Fruit fly (Drosophila melanogaster): ENCODE measurements around the gene CG14931.

CG14931 gene

dm6 chr2L:11808327-11808701 lies 20.2 kb downstream of the CG14931 start:
- TF ChIP-seq CTCF (optimal IDR thresholded peaks at IDR 0.05) (no peak), CG8478 (optimal IDR thresholded peaks at IDR 0.05) (no peak)

DNA sequence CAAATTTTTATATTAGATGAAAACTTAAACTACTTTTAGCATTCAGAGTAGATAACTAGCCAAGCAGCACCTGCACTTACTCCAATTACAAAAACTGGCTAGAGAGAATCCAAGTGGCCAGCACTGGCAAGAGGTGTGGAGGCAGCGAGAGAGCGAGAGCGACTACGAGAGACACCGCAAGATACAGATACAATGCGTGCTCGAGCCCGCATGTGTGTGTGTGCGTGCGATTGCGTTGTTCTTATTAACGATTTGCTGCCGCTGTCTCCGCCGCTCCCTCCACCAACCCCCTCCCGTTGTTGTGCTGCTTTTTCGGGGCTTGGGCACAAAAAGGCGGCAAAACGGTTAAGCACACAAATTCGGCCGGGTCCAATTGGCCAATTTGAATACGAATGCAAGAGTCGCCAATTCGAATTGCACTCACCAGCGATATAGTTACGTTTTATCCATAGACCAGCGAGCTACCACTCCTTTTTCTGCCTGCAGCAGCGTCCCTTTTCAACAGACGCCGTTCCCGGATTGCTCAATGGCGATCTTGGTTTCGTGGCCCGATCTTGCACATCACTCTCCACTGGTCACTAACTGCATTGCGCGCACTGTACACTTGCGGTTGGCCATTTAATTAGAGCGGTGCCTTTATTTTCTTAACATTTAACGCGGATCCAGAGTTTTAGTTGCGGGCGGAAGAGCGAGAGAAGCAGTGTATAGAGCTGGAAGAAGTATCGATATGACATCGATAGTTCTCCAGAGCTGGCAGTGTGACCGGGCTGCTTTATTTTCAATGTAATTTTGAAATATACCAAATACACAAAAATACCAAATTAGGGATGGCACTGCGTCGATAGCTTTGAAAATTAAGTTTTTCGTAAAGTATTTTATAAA lies 20.8 kb downstream of the CG14931 start, which contains the start of gene crol:
TSS of gene crol (minus strand) at position 737 of the 882 bp plus-strand sequence.
- TF ChIP-seq CTCF (optimal IDR thresholded peaks at IDR 0.05) (peak in 1 of 2 experiments; percentile 16), CG8478 (optimal IDR thresholded peaks at IDR 0.05) (no peak)

dm6 chr2L:11809823-11810222 lies 21.7 kb downstream of the CG14931 start:
- TF ChIP-seq CG8478 (optimal IDR thresholded peaks at IDR 0.05) (no peak), CTCF (optimal IDR thresholded peaks at IDR 0.05) (no peak)

- TF ChIP-seq CTCF (optimal IDR thresholded peaks at IDR 0.05) (no peak), CG8478 (optimal IDR thresholded peaks at IDR 0.05) (no peak)
These were observed 24.9 kb downstream of the CG14931 start for dm6 chr2L:11812781-11813664.

DNA sequence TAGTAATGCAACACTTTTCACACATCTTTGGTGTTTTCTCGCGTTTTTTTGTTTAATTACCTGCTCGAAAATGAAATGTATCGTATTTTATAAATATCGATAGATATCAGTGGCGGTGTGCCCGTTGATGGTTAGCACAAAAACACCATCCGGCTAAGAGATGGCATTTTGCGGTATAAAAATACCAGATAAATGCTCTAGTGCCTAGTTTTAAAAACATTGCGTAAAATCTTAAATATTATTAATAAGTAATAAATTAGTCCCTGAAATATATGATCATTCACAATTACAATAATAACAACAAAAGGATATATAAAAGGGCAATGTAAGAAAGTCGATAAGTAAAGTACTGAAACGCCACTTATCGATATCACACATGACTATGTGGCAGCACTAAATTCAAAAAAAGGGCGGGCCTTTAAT lies 25.5 kb downstream of the CG14931 start, which contains the start of gene CycY:
TSS of gene CycY (minus strand) at position 116 of the 423 bp plus-strand sequence.
- TF ChIP-seq CG8478 (optimal IDR thresholded peaks at IDR 0.05), result no peak
- no peak for TF ChIP-seq CTCF (optimal IDR thresholded peaks at IDR 0.05)

- TF ChIP-seq CG8478 (optimal IDR thresholded peaks at IDR 0.05), result no peak
- peak; percentile 92 to 96 for TF ChIP-seq CTCF (optimal IDR thresholded peaks at IDR 0.05)
These were observed 28.2 kb downstream of the CG14931 start for dm6 chr2L:11816376-11816775.

DNA sequence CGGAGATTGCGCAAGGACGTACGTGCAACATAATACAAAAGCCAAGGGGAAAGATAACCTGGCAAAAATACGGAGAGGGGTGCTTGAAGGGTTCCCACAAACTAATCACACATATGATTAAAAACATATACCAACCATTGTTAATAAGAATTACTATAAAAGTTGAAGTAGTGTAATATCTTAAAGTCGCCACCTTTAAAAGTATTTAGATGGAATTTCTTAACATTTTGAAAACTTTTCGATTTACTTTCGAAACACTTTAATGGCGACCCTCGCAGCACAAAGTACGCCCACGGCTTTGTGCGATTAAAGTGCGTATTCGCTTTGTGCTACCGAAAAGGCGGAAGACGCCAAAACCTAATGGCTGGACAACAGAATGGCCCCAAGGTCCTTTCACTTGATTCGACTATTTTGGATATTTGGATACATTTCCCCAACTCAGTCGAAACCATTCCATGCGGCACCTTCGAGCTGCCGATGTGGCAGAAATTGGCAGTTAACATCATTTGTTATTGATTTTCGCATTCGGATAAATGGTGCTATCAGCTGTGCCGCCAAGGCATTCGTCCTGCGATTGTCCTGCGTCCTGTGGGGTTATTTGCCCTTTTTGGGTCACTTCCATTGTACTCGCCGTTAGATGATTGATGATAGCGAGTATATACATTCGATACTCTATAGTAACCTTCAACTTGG lies 35.5 kb downstream of the CG14931 start:
- TF ChIP-seq CG8478 (optimal IDR thresholded peaks at IDR 0.05) (no peak), CTCF (optimal IDR thresholded peaks at IDR 0.05) (no peak)

DNA sequence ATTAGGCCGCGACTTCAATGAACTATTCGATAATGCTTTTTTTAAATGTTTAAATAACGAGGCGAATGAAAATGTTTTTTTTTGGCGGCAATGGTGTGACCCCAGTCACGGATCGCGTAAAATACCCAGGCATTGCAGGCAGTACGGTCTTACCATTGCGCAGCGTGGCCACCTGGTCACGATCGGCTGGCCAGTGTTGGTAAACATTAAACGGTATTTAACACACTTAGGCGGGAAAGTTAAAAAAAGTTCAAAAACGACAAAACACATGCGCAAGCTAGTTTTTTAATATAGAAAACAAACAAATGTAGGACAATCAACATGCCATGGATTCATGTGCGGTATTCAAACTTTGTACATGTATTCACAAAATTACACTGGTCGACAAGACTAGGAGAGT lies 41.1 kb downstream of the CG14931 start, which contains the start of gene esc:
TSS of gene esc (minus strand) at position 129 of the 400 bp plus-strand sequence.
- TF ChIP-seq CG8478 (optimal IDR thresholded peaks at IDR 0.05) (no peak), CTCF (optimal IDR thresholded peaks at IDR 0.05) (peak; percentile 9 to 34)

dm6 chr2L:11833786-11834185 lies 45.7 kb downstream of the CG14931 start, which contains the start of gene CG45011:
TSS of gene CG45011 (plus strand) at chr2L:11834086.
- no peak for TF ChIP-seq CG8478 (optimal IDR thresholded peaks at IDR 0.05)
- no peak for TF ChIP-seq CTCF (optimal IDR thresholded peaks at IDR 0.05)

- TF ChIP-seq CG8478 (optimal IDR thresholded peaks at IDR 0.05), result no peak
- no peak for TF ChIP-seq CTCF (optimal IDR thresholded peaks at IDR 0.05)
These were observed 46.2 kb downstream of the CG14931 start, which contains the start of gene CG45012 for dm6 chr2L:11834308-11834707. TSS of gene CG45012 (plus strand) at chr2L:11834608.

DNA sequence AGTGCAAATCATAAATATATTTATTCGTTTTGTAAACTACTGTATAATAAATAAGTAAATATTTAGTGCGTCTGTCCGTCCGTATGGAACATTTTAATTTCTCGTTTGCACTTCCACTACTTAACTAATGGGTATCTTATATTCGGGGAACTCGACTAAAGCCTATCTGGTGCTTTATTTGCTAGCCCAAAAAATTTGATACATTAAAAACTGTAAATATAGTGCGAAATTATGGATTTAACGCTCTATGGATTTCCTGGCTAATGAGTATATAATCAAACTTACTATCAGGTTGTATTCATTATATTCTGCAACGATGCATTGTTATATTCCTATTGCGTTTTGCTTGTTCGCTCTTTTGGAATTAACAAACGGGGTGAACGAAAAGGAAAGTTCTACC lies 48.8 kb downstream of the CG14931 start, which contains the start of gene Sfp33A4:
TSS of gene Sfp33A4 (plus strand) at position 301 of the 400 bp plus-strand sequence.
- TF ChIP-seq CG8478 (optimal IDR thresholded peaks at IDR 0.05), result no peak
- no peak for TF ChIP-seq CTCF (optimal IDR thresholded peaks at IDR 0.05)

DNA sequence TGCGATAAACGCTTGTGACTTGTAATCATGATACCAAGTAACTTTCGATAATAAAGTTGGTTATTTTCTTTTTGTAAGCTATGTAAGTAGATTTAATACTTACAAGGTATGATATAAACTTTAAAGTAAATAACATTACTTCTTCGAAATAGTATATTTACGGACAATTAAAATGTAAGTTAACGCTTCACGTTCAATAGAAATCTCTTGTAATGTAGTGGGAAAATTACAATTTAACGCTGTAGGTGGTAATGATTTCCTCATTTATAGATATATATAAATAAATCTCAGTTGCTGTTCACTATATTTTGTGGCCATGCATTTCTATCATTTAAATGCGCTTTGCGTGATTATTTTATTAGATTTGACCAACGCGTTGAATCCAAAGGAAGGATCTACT lies 49.3 kb downstream of the CG14931 start, which contains the start of gene Sfp33A2:
TSS of gene Sfp33A2 (plus strand) at position 301 of the 400 bp plus-strand sequence.
- TF ChIP-seq CTCF (optimal IDR thresholded peaks at IDR 0.05), result no peak
- no peak for TF ChIP-seq CG8478 (optimal IDR thresholded peaks at IDR 0.05)

Measured in S2 (cell line).